Worm (Caenorhabditis elegans): ENCODE data around the gene B0244.15.
A peak's percentile ranks its signal among the peaks of the same experiment; 100 is the strongest.

B0244.15 gene

ce11 chrIII:5743084-5743483 lies at the start of gene B0244.15:
B0244.15 (plus strand) TSS chrIII:5743384.
- TF ChIP-seq C34F6.9 (tag; optimal IDR thresholded peaks at IDR 0.05), result no peak
- no peak for TF ChIP-seq elt-3 (tag; optimal IDR thresholded peaks at IDR 0.05)
- no peak for TF ChIP-seq nhr-21 (tag; optimal IDR thresholded peaks at IDR 0.05)
- no peak for TF ChIP-seq gmeb-1 (tag; optimal IDR thresholded peaks at IDR 0.05)
- TF ChIP-seq nhr-11 (tag; optimal IDR thresholded peaks at IDR 0.05), result no peak
- no peak for TF ChIP-seq R02D3.7 (tag; optimal IDR thresholded peaks at IDR 0.05)
- TF ChIP-seq lin-13 (GFP tag; optimal IDR thresholded peaks at IDR 0.05), result no peak
- TF ChIP-seq ceh-82 (tag; optimal IDR thresholded peaks at IDR 0.05), result no peak
- no peak for TF ChIP-seq mab-5 (tag; optimal IDR thresholded peaks at IDR 0.05)
- no peak for TF ChIP-seq F13H6.1 (tag; optimal IDR thresholded peaks at IDR 0.05)
- no peak for TF ChIP-seq fos-1 (tag; optimal IDR thresholded peaks at IDR 0.05)

- TF ChIP-seq aly-2 (tag; optimal IDR thresholded peaks at IDR 0.05) (no peak), gmeb-1 (tag; optimal IDR thresholded peaks at IDR 0.05) (no peak), mbf-1 (tag; optimal IDR thresholded peaks at IDR 0.05) (no peak), lsy-2 (tag; optimal IDR thresholded peaks at IDR 0.05) (no peak), dmd-4 (tag; optimal IDR thresholded peaks at IDR 0.05) (no peak)
Measured at ce11 chrIII:5693736-5694135, 49.4 kb upstream of the B0244.15 start, which contains the start of gene B0336.13. B0336.13 (plus strand) TSS chrIII:5694036.

- TF ChIP-seq unc-39 (tag; optimal IDR thresholded peaks at IDR 0.05) (no peak), ztf-1 (GFP tag; conservative IDR thresholded peaks at IDR 0.05) (no peak), zag-1 (tag; optimal IDR thresholded peaks at IDR 0.05) (no peak), nhr-6 (tag; optimal IDR thresholded peaks at IDR 0.05) (no peak), Y55F3AM.14 (GFP tag; optimal IDR thresholded peaks at IDR 0.05) (no peak), alr-1 (tag; optimal IDR thresholded peaks at IDR 0.05) (no peak), nhr-21 (tag; optimal IDR thresholded peaks at IDR 0.05) (no peak), nhr-11 (tag; optimal IDR thresholded peaks at IDR 0.05) (no peak), unc-55 (GFP tag; optimal IDR thresholded peaks at IDR 0.05) (no peak), snpc-4 (tag; optimal IDR thresholded peaks at IDR 0.05) (no peak), crh-2 (tag; optimal IDR thresholded peaks at IDR 0.05) (no peak), sem-4 (tag; optimal IDR thresholded peaks at IDR 0.05) (no peak), peb-1 (tag; optimal IDR thresholded peaks at IDR 0.05) (no peak), gmeb-1 (tag; optimal IDR thresholded peaks at IDR 0.05) (no peak)
Measured at ce11 chrIII:5697266-5697665, 45.9 kb upstream of the B0244.15 start, which contains the start of gene B0336.7. B0336.7 (minus strand) TSS chrIII:5697366.

- TF ChIP-seq nhr-10 (tag; optimal IDR thresholded peaks at IDR 0.05), result no peak
- no peak for TF ChIP-seq mab-5 (tag; optimal IDR thresholded peaks at IDR 0.05)
- TF ChIP-seq lsy-2 (tag; optimal IDR thresholded peaks at IDR 0.05), result peak; percentile 1 to 65
- TF ChIP-seq crh-2 (tag; optimal IDR thresholded peaks at IDR 0.05), result peak; percentile 53
- TF ChIP-seq R02D3.7 (tag; optimal IDR thresholded peaks at IDR 0.05), result no peak
- no peak for TF ChIP-seq nhr-12 (tag; optimal IDR thresholded peaks at IDR 0.05)
- peak; percentile 56 for TF ChIP-seq C34F6.9 (tag; optimal IDR thresholded peaks at IDR 0.05)
- TF ChIP-seq aly-2 (tag; optimal IDR thresholded peaks at IDR 0.05), result no peak
- no peak for TF ChIP-seq elt-1 (tag; optimal IDR thresholded peaks at IDR 0.05)
- TF ChIP-seq nhr-11 (tag; optimal IDR thresholded peaks at IDR 0.05), result no peak
- no peak for TF ChIP-seq nhr-21 (tag; optimal IDR thresholded peaks at IDR 0.05)
- no peak for TF ChIP-seq blmp-1 (tag; optimal IDR thresholded peaks at IDR 0.05; ENCODE audit: insufficient read depth)
- TF ChIP-seq mbf-1 (tag; optimal IDR thresholded peaks at IDR 0.05), result no peak
- TF ChIP-seq snpc-4 (tag; optimal IDR thresholded peaks at IDR 0.05), result peak; percentile 34
- TF ChIP-seq lin-39 (tag; optimal IDR thresholded peaks at IDR 0.05), result no peak
- TF ChIP-seq peb-1 (tag; optimal IDR thresholded peaks at IDR 0.05), result no peak
- TF ChIP-seq fos-1 (tag; optimal IDR thresholded peaks at IDR 0.05), result peak; percentile 24
- TF ChIP-seq ztf-1 (GFP tag; conservative IDR thresholded peaks at IDR 0.05), result no peak
- no peak for TF ChIP-seq nhr-6 (tag; optimal IDR thresholded peaks at IDR 0.05)
- no peak for TF ChIP-seq mdl-1 (tag; optimal IDR thresholded peaks at IDR 0.05)
- no peak for TF ChIP-seq nhr-237 (tag; optimal IDR thresholded peaks at IDR 0.05)
- no peak for TF ChIP-seq Y55F3AM.14 (GFP tag; optimal IDR thresholded peaks at IDR 0.05)
- TF ChIP-seq sma-9 (GFP tag; optimal IDR thresholded peaks at IDR 0.05), result no peak
- TF ChIP-seq sma-9 (tag; optimal IDR thresholded peaks at IDR 0.05), result no peak
- no peak for TF ChIP-seq unc-62 (GFP tag; optimal IDR thresholded peaks at IDR 0.05)
- no peak for TF ChIP-seq alr-1 (tag; optimal IDR thresholded peaks at IDR 0.05)
- no peak for TF ChIP-seq ZK546.5 (tag; optimal IDR thresholded peaks at IDR 0.05)
- TF ChIP-seq nhr-23 (tag; optimal IDR thresholded peaks at IDR 0.05), result no peak
- TF ChIP-seq ztf-11 (tag; optimal IDR thresholded peaks at IDR 0.05), result no peak
- peak; percentile 50 for TF ChIP-seq lin-13 (GFP tag; optimal IDR thresholded peaks at IDR 0.05)
- no peak for TF ChIP-seq dmd-4 (tag; optimal IDR thresholded peaks at IDR 0.05)
- no peak for TF ChIP-seq unc-39 (tag; optimal IDR thresholded peaks at IDR 0.05)
- TF ChIP-seq sma-3 (GFP tag; optimal IDR thresholded peaks at IDR 0.05), result no peak
- TF ChIP-seq ceh-16 (tag; optimal IDR thresholded peaks at IDR 0.05), result no peak
- TF ChIP-seq skn-1 (tag; optimal IDR thresholded peaks at IDR 0.05), result no peak
- peak; percentile 61 for TF ChIP-seq unc-55 (GFP tag; optimal IDR thresholded peaks at IDR 0.05)
- no peak for TF ChIP-seq F13H6.1 (tag; optimal IDR thresholded peaks at IDR 0.05)
- TF ChIP-seq nhr-129 (tag; optimal IDR thresholded peaks at IDR 0.05), result peak; percentile 52
- TF ChIP-seq zag-1 (tag; optimal IDR thresholded peaks at IDR 0.05), result no peak
- no peak for TF ChIP-seq ztf-4 (tag; optimal IDR thresholded peaks at IDR 0.05)
Measured at ce11 chrIII:5697963-5698730, 45.0 kb upstream of the B0244.15 start, which contains the start of the genes lgg-3 and rgs-5. lgg-3 (minus strand) TSS chrIII:5698013. rgs-5 (plus strand) TSS chrIII:5698555.
